Worm (Caenorhabditis elegans) whole organism, young adult: ENCODE results near the gene C14C11.7.

Source experiments
- F22D6.2 ChIP-seq: sonication (generic microtip); optimal IDR thresholded peaks from 2 replicates; lab custom pipeline; 2016; ENCODE audit warnings: mild to moderate bottlenecking, missing genetic modification characterization, missing compliant biosample characterization
- hrde-1 ChIP-seq: sonication (generic microtip); optimal IDR thresholded peaks from 2 replicates; lab custom pipeline; 2016; ENCODE audit warnings: missing genetic modification characterization, mild to moderate bottlenecking, missing compliant biosample characterization, moderate library complexity, missing genotype, missing genetic modification reagents, borderline replicate concordance
- pha-4 ChIP-seq: fragments of 150-350 bp; sonication (generic microtip); optimal IDR thresholded peaks from 2 replicates; lab custom pipeline; 2014; ENCODE audit warnings: missing biosample characterization, missing genetic modification reagents, missing genetic modification characterization

DNA sequence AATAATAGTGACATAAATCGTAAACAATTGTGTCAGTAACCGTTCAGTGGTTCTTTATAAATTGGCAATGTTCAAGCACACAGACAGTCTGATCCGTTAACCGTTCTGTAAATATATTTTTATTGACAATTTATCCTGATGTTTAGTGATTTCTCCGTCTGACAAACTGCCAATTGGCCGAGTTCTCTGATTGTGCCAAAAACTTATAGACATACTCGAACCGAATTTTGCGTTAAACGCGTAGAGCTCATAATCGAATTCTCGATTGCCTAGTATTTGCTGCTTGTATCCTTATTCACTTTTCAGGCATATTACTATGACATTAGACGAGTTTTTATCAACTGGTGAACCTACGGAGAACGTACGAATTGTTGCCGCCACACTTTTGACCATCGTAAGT, 21.7 kb downstream of the C14C11.7 start, which contains the start of gene srx-117:
- TF ChIP-seq hrde-1 (no peak), F22D6.2 (tag; lab: Kevin White, UChicago) (no peak), pha-4 (no peak)
